Worm (Caenorhabditis elegans): ENCODE results near the gene exos-4.1.

DNA sequence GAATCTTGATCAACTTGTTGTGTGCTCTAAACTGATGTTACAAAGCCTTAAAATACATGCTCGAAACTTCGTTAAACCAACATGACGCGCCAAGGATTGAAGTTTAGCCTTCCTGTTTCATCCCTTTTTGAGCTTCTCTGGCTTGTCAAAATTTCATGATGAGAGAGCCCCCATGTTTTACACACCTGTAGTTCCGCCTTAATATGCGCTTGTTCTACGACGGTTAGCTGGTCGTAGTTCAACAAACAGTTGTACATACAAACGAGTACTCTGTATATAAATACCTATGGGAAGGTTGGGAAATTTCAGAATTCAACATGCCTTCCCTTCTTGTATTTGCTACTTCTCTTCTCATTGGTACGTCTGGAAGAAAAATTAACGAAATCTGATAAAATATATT, 30.3 kb upstream of the exos-4.1 start, which contains the start of gene scl-6:
- no peak for TF ChIP-seq drap-1 (GFP tag; optimal IDR thresholded peaks at IDR 0.05)
- no peak for TF ChIP-seq unc-62 (GFP tag; optimal IDR thresholded peaks at IDR 0.05)
- TF ChIP-seq nhr-76 (tag; optimal IDR thresholded peaks at IDR 0.05), result no peak
- TF ChIP-seq snpc-4 (tag; optimal IDR thresholded peaks at IDR 0.05), result no peak
- TF ChIP-seq unc-39 (tag; optimal IDR thresholded peaks at IDR 0.05), result no peak
- TF ChIP-seq sptf-1 (tag; optimal IDR thresholded peaks at IDR 0.05), result no peak
- TF ChIP-seq zip-8 (tag; optimal IDR thresholded peaks at IDR 0.05), result no peak
